Worm (Caenorhabditis elegans) whole organism, L3 larva: Measurements from ENCODE around the gene col-38.

Experiments
- R02D3.7 ChIP-seq: fragments of 150-350 bp; optimal IDR thresholded peaks from 2 replicates; lab custom pipeline; 2014; ENCODE audit warnings: missing biosample characterization, missing genetic modification characterization
- ZK546.5 ChIP-seq: sonication (generic microtip); optimal IDR thresholded peaks from 2 replicates; lab custom pipeline; 2017; ENCODE audit warnings: missing biosample characterization, missing genetic modification characterization
- aly-2 ChIP-seq: fragments of 150-350 bp; optimal IDR thresholded peaks from 2 replicates; lab custom pipeline; 2014; ENCODE audit warnings: missing biosample characterization, missing genetic modification characterization
- ama-1 ChIP-seq: fragments of 150-350 bp; optimal IDR thresholded peaks from 2 replicates; lab custom pipeline; 2018
- ceh-16 ChIP-seq: sonication (generic microtip); optimal IDR thresholded peaks from 2 replicates; lab custom pipeline; 2017; ENCODE audit warnings: missing biosample characterization, missing genetic modification characterization
- ceh-28 ChIP-seq: fragments of 150-350 bp; optimal IDR thresholded peaks from 2 replicates; lab custom pipeline; 2014; ENCODE audit warnings: missing biosample characterization, missing genetic modification reagents, missing genetic modification characterization
- ceh-82 ChIP-seq: fragments of 150-350 bp; optimal IDR thresholded peaks from 2 replicates; lab custom pipeline; 2014; ENCODE audit warnings: missing biosample characterization, missing genetic modification characterization
- ceh-9 ChIP-seq: sonication (generic microtip); optimal IDR thresholded peaks from 2 replicates; lab custom pipeline; 2018; ENCODE audit warnings: missing biosample characterization, missing genetic modification characterization
- daf-12 ChIP-seq: fragments of 150-350 bp; optimal IDR thresholded peaks from 2 replicates; lab custom pipeline; 2014; ENCODE audit warnings: missing biosample characterization, missing genetic modification reagents, missing genetic modification characterization
- egl-27 ChIP-seq: sonication (generic microtip); optimal IDR thresholded peaks from 4 replicates; lab custom pipeline; 2017; ENCODE audit warnings: missing biosample characterization, missing genetic modification reagents, missing genetic modification characterization
- egl-5 ChIP-seq: fragments of 150-350 bp; optimal IDR thresholded peaks from 2 replicates; lab custom pipeline; 2017; ENCODE audit warnings: missing biosample characterization, missing genetic modification reagents, missing genetic modification characterization, inconsistent platforms
- elt-1 ChIP-seq: fragments of 150-350 bp; optimal IDR thresholded peaks from 2 replicates; lab custom pipeline; 2014; ENCODE audit warnings: missing biosample characterization, missing genetic modification characterization
- elt-2 ChIP-seq: sonication (generic microtip); optimal IDR thresholded peaks from 2 replicates; lab custom pipeline; 2016; ENCODE audit warnings: missing genetic modification reagents, mild to moderate bottlenecking, missing genetic modification characterization, missing compliant biosample characterization
- elt-3 ChIP-seq, 3 experiments: fragments of 150-350 bp in 1 of 3; sonication (generic microtip) in 2 of 3; optimal IDR thresholded peaks; 2 replicates in 2 of 3; 4 replicates in 1 of 3; lab custom pipeline; 2014 to 2017; ENCODE audit warnings: missing biosample characterization in 3 of 3, missing genetic modification characterization in 3 of 3
- eor-1 ChIP-seq, 2 experiments: fragments of 150-350 bp; optimal IDR thresholded peaks; 2 replicates each; lab custom pipeline; 2014 to 2018; ENCODE audit warnings: missing biosample characterization in 2 of 2, missing genetic modification characterization in 2 of 2
- fkh-10 ChIP-seq: sonication (generic microtip); optimal IDR thresholded peaks from 2 replicates; lab custom pipeline; 2017; ENCODE audit warnings: missing biosample characterization, missing genetic modification reagents, missing genetic modification characterization
- fkh-2 ChIP-seq: fragments of 150-350 bp; optimal IDR thresholded peaks from 2 replicates; lab custom pipeline; 2014; ENCODE audit warnings: missing biosample characterization, missing genetic modification reagents, missing genetic modification characterization
- fos-1 ChIP-seq: fragments of 150-350 bp; optimal IDR thresholded peaks from 2 replicates; lab custom pipeline; 2014; ENCODE audit warnings: missing biosample characterization, missing genetic modification characterization
- hmg-11 ChIP-seq: sonication (generic microtip); optimal IDR thresholded peaks from 2 replicates; lab custom pipeline; 2016; ENCODE audit warnings: missing genetic modification characterization, missing compliant biosample characterization
- jun-1 ChIP-seq: fragments of 150-350 bp; optimal IDR thresholded peaks from 2 replicates; lab custom pipeline; 2014; ENCODE audit warnings: missing biosample characterization, missing genetic modification reagents, missing genetic modification characterization
- lin-15B ChIP-seq: fragments of 150-350 bp; optimal IDR thresholded peaks from 2 replicates; lab custom pipeline; 2014; ENCODE audit warnings: missing biosample characterization, missing genetic modification characterization
- lin-39 ChIP-seq: fragments of 150-350 bp; optimal IDR thresholded peaks from 2 replicates; lab custom pipeline; 2018; ENCODE audit warnings: missing biosample characterization, missing genetic modification reagents, missing genetic modification characterization
- lsy-12 ChIP-seq: sonication (generic microtip); optimal IDR thresholded peaks from 2 replicates; lab custom pipeline; 2016; ENCODE audit warnings: mild to moderate bottlenecking, missing genetic modification characterization, missing compliant biosample characterization
- mdl-1 ChIP-seq: fragments of 150-350 bp; optimal IDR thresholded peaks from 2 replicates; lab custom pipeline; 2014; ENCODE audit warnings: missing biosample characterization, missing genetic modification characterization
- mml-1 ChIP-seq: fragments of 150-350 bp; sonication (generic microtip); optimal IDR thresholded peaks from 3 replicates; lab custom pipeline; 2014; ENCODE audit warnings: missing biosample characterization, missing genetic modification characterization
- nfya-1 ChIP-seq: sonication (generic microtip); optimal IDR thresholded peaks from 2 replicates; lab custom pipeline; 2017; ENCODE audit warnings: missing genetic modification characterization, mild to moderate bottlenecking, missing compliant biosample characterization, antibody characterized with exemption, moderate library complexity; ENCODE audit not compliant: insufficient read depth
- nhr-11 ChIP-seq: fragments of 150-350 bp; optimal IDR thresholded peaks from 2 replicates; lab custom pipeline; 2014; ENCODE audit warnings: missing biosample characterization, missing genetic modification characterization
- nhr-12 ChIP-seq: fragments of 150-350 bp; optimal IDR thresholded peaks from 2 replicates; lab custom pipeline; 2014; ENCODE audit warnings: missing biosample characterization, missing genetic modification characterization
- nhr-23 ChIP-seq: fragments of 150-350 bp; optimal IDR thresholded peaks from 2 replicates; lab custom pipeline; 2014; ENCODE audit warnings: missing biosample characterization, missing genetic modification reagents, missing genetic modification characterization
- nhr-237 ChIP-seq: fragments of 150-350 bp; optimal IDR thresholded peaks from 2 replicates; lab custom pipeline; 2014; ENCODE audit warnings: missing biosample characterization, missing genetic modification characterization
- nhr-25 ChIP-seq: sonication (generic microtip); optimal IDR thresholded peaks from 2 replicates; lab custom pipeline; 2017; ENCODE audit warnings: missing biosample characterization, missing genetic modification characterization
- nhr-28 ChIP-seq: fragments of 150-350 bp; optimal IDR thresholded peaks from 2 replicates; lab custom pipeline; 2014; ENCODE audit warnings: missing biosample characterization, missing genetic modification characterization
- nhr-43 ChIP-seq: sonication (generic microtip); optimal IDR thresholded peaks from 2 replicates; lab custom pipeline; 2016; ENCODE audit warnings: mild to moderate bottlenecking, missing genetic modification characterization, missing compliant biosample characterization; ENCODE audit not compliant: poor library complexity, severe bottlenecking
- nhr-67 ChIP-seq: fragments of 150-350 bp; optimal IDR thresholded peaks from 2 replicates; lab custom pipeline; 2014; ENCODE audit warnings: missing biosample characterization, missing genetic modification characterization
- nhr-76 ChIP-seq: fragments of 150-350 bp; sonication (generic microtip); optimal IDR thresholded peaks from 5 replicates; lab custom pipeline; 2014; ENCODE audit warnings: missing biosample characterization, missing genetic modification characterization
- nhr-77 ChIP-seq: fragments of 150-350 bp; optimal IDR thresholded peaks from 2 replicates; lab custom pipeline; 2014; ENCODE audit warnings: missing biosample characterization, missing genetic modification characterization
- pha-4 ChIP-seq: fragments of 150-350 bp; optimal IDR thresholded peaks from 2 replicates; lab custom pipeline; 2014; ENCODE audit warnings: missing biosample characterization, missing genetic modification reagents, missing genetic modification characterization
- pqm-1 ChIP-seq: fragments of 150-350 bp; optimal IDR thresholded peaks from 2 replicates; lab custom pipeline; 2017; ENCODE audit warnings: missing biosample characterization, missing genetic modification characterization, inconsistent platforms
- sea-2 ChIP-seq: fragments of 150-350 bp; sonication (generic microtip); optimal IDR thresholded peaks from 4 replicates; lab custom pipeline; 2014; ENCODE audit warnings: missing biosample characterization, missing genetic modification reagents, missing genetic modification characterization
- skn-1 ChIP-seq: fragments of 150-350 bp; optimal IDR thresholded peaks from 2 replicates; lab custom pipeline; 2014; ENCODE audit warnings: missing biosample characterization, missing genetic modification characterization
- snpc-4 ChIP-seq: fragments of 150-350 bp; optimal IDR thresholded peaks from 2 replicates; lab custom pipeline; 2014; ENCODE audit warnings: missing biosample characterization, missing genetic modification characterization
- tbx-2 ChIP-seq: sonication (generic microtip); optimal IDR thresholded peaks from 2 replicates; lab custom pipeline; 2016; ENCODE audit warnings: mild to moderate bottlenecking, missing genetic modification characterization, missing compliant biosample characterization
- unc-39 ChIP-seq: sonication (generic microtip); optimal IDR thresholded peaks from 4 replicates; lab custom pipeline; 2017; ENCODE audit warnings: missing biosample characterization, missing genetic modification characterization
- unc-62 ChIP-seq: fragments of 150-350 bp; sonication (generic microtip); optimal IDR thresholded peaks from 4 replicates; lab custom pipeline; 2014; ENCODE audit warnings: missing biosample characterization, missing genetic modification reagents, missing genetic modification characterization
- zag-1 ChIP-seq: fragments of 150-350 bp; optimal IDR thresholded peaks from 2 replicates; lab custom pipeline; 2014; ENCODE audit warnings: missing biosample characterization, missing genetic modification characterization
- ztf-11 ChIP-seq: fragments of 150-350 bp; optimal IDR thresholded peaks from 2 replicates; lab custom pipeline; 2014; ENCODE audit warnings: missing biosample characterization, missing genetic modification characterization
- ztf-4 ChIP-seq: fragments of 150-350 bp; optimal IDR thresholded peaks from 2 replicates; lab custom pipeline; 2014; ENCODE audit warnings: missing biosample characterization, missing genetic modification characterization

Gene col-38

DNA sequence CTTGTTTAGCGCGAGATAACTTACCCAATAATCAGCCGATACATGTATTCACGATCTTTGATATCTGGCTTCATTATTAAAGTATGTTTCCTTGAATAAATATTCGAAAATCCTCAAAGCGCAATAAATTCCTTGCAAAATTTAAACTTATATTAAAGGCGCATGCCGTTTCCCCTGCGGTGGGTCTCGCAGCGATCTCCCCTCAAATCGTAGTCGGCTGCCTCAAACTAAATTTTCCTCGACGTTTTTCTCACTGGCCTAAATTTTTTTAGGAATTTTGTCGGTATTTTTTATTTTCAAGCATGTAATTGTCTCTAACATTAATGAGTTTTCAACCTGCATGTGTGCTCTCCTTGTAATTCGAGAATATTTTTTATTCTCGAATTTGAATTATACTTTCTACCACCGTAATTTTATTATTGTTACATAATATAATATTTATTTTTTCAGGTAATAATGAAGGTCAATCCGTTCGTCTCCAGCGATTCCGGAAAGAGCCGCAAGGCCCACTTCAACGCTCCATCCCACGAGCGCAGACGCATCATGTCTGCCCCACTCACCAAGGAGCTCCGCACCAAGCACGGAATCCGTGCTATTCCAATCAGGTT lies 33.6 kb upstream of the col-38 start, which contains the start of the genes cpf-1 and rpl-26:
cpf-1 (minus strand) TSS at position 104 of the 608 bp plus-strand sequence.
rpl-26 (plus strand) TSS at position 449 of the 608 bp plus-strand sequence.
- TF ChIP-seq R02D3.7 (tag; lab: Kevin White, UChicago) (no peak), ceh-82 (no peak), lsy-12 (tag; lab: Kevin White, UChicago) (no peak), nhr-11 (tag; lab: Kevin White, UChicago) (no peak), nhr-25 (tag; lab: Kevin White, UChicago) (peak; percentile 28), nhr-77 (tag; lab: Kevin White, UChicago) (no peak), lin-39 (tag; lab: Kevin White, UChicago) (peak; percentile 74), fos-1 (no peak), snpc-4 (peak; percentile 90), elt-1 (no peak), pha-4 (tag; lab: Kevin White, UChicago) (no peak), daf-12 (tag; lab: Kevin White, UChicago) (no peak), skn-1 (no peak), ama-1 (lab: Kevin White, UChicago) (no peak), fkh-2 (tag; lab: Kevin White, UChicago) (no peak), mdl-1 (tag; lab: Kevin White, UChicago) (no peak), jun-1 (tag; lab: Kevin White, UChicago) (peak; percentile 42), aly-2 (tag; lab: Kevin White, UChicago) (no peak), hmg-11 (tag; lab: Kevin White, UChicago) (no peak), nhr-23 (peak; percentile 69), egl-5 (tag; lab: Kevin White, UChicago) (peak; percentile 62), unc-62 (GFP tag; lab: Kevin White, UChicago) (no peak), ZK546.5 (tag; lab: Kevin White, UChicago) (no peak), sea-2 (GFP tag; lab: Kevin White, UChicago) (no peak), zag-1 (tag; lab: Kevin White, UChicago) (no peak), mml-1 (tag; lab: Kevin White, UChicago) (no peak), elt-3 (tag; optimal IDR thresholded peaks at IDR 0.05; lab: Kevin White, UChicago) (no peak), pqm-1 (no peak), nhr-12 (tag; lab: Kevin White, UChicago) (no peak), nhr-28 (tag; lab: Kevin White, UChicago) (no peak), nhr-76 (no peak), nhr-67 (tag; lab: Kevin White, UChicago) (no peak), fkh-10 (GFP tag; lab: Kevin White, UChicago) (no peak), lin-15B (tag; lab: Kevin White, UChicago) (peak; percentile 76), ceh-28 (tag; lab: Kevin White, UChicago) (no peak), elt-2 (tag; lab: Kevin White, UChicago) (peak; percentile 35), nfya-1 (tag; lab: Kevin White, UChicago) (peak; percentile 81), eor-1 (tag; optimal IDR thresholded peaks at IDR 0.05; lab: Kevin White, UChicago) (no peak), ztf-4 (no peak), ceh-16 (tag; lab: Kevin White, UChicago) (no peak), nhr-43 (no peak), egl-27 (tag; lab: Kevin White, UChicago) (no peak), unc-39 (tag; lab: Kevin White, UChicago) (no peak), nhr-237 (tag; lab: Kevin White, UChicago) (no peak), tbx-2 (tag; lab: Kevin White, UChicago) (no peak), ceh-9 (tag; lab: Kevin White, UChicago) (no peak), ztf-11 (tag; lab: Kevin White, UChicago) (no peak)
